Fruit fly (Drosophila melanogaster) whole organism, embryonic: ENCODE measurements around the gene Mgat3.
A peak's percentile ranks its signal among the peaks of the same experiment; 100 is the strongest.

ENCODE experiments used
- ATbp ChIP-seq: fragments of 200-800 bp; sonication (Bioruptor generic); optimal IDR thresholded peaks from 2 replicates; lab custom pipeline; 2017; ENCODE audit warnings: missing biosample characterization, mild to moderate bottlenecking, missing genetic modification characterization, missing genetic modification reagents
- Asciz ChIP-seq: fragments of 200-800 bp; sonication (Bioruptor generic); optimal IDR thresholded peaks from 2 replicates; lab custom pipeline; 2017; ENCODE audit warnings: missing biosample characterization, mild to moderate bottlenecking, missing genetic modification characterization, missing genetic modification reagents
- Atf-2 ChIP-seq: fragments of 200-800 bp; sonication (Bioruptor generic); optimal IDR thresholded peaks from 2 replicates; lab custom pipeline; 2016; ENCODE audit warnings: missing biosample characterization, missing genetic modification characterization
- CG10321 ChIP-seq: fragments of 200-800 bp; sonication (Bioruptor generic); IDR thresholded peaks from 2 replicates; pipeline ENCODE4 v1.3.6; 2022; ENCODE audit warnings: missing biosample characterization, missing genetic modification characterization
- CG11085 ChIP-seq: fragments of 200-800 bp; sonication (Bioruptor generic); IDR thresholded peaks from 2 replicates; pipeline ENCODE4 v1.3.6; 2022; ENCODE audit warnings: missing biosample characterization, missing genetic modification characterization
- CG11560 ChIP-seq: fragments of 200-800 bp; sonication (Bioruptor generic); IDR thresholded peaks from 3 replicates; pipeline ENCODE4 v1.3.6; 2022; ENCODE audit warnings: missing biosample characterization, missing genetic modification characterization
- CG12744 ChIP-seq: fragments of 200-800 bp; sonication (Bioruptor generic); optimal IDR thresholded peaks from 2 replicates; lab custom pipeline; 2016; ENCODE audit warnings: missing biosample characterization, missing genetic modification characterization
- CG14441 ChIP-seq: fragments of 200-800 bp; sonication (Bioruptor generic); IDR thresholded peaks from 2 replicates; pipeline ENCODE4 v1.3.6; 2022; ENCODE audit warnings: missing biosample characterization, missing genetic modification characterization
- CG15514 ChIP-seq: fragments of 200-800 bp; sonication (Bioruptor generic); optimal IDR thresholded peaks from 3 replicates; lab custom pipeline; 2017; ENCODE audit warnings: missing biosample characterization, missing genetic modification characterization, mild to moderate bottlenecking, moderate library complexity, missing genetic modification reagents
- CG17829 ChIP-seq: fragments of 200-800 bp; optimal IDR thresholded peaks from 2 replicates; lab custom pipeline; 2019; ENCODE audit warnings: missing biosample characterization, mild to moderate bottlenecking, missing genetic modification characterization, moderate library complexity
- CG18764 ChIP-seq: fragments of 200-800 bp; sonication (Bioruptor generic); optimal IDR thresholded peaks from 3 replicates; lab custom pipeline; 2016; ENCODE audit warnings: missing biosample characterization, missing genetic modification characterization
- CG2116 ChIP-seq: fragments of 200-800 bp; sonication (Bioruptor generic); optimal IDR thresholded peaks from 3 replicates; lab custom pipeline; 2018; ENCODE audit warnings: missing biosample characterization, mild to moderate bottlenecking, missing genetic modification characterization
- CG30020 ChIP-seq: fragments of 200-800 bp; optimal IDR thresholded peaks from 2 replicates; lab custom pipeline; 2019; ENCODE audit warnings: missing biosample characterization, mild to moderate bottlenecking, missing genetic modification characterization, moderate library complexity
- CG3065 ChIP-seq: fragments of 200-800 bp; sonication (Bioruptor generic); optimal IDR thresholded peaks from 2 replicates; lab custom pipeline; 2016; ENCODE audit warnings: missing biosample characterization, missing genetic modification characterization
- CG3163 ChIP-seq: fragments of 200-800 bp; sonication (Bioruptor generic); optimal IDR thresholded peaks from 3 replicates; lab custom pipeline; 2016; ENCODE audit warnings: missing biosample characterization, missing genetic modification characterization
- CG33213 ChIP-seq: fragments of 200-800 bp; sonication (Bioruptor generic); optimal IDR thresholded peaks from 3 replicates; lab custom pipeline; 2016; ENCODE audit warnings: missing biosample characterization, missing genetic modification characterization
- CG4404 ChIP-seq: fragments of 200-800 bp; sonication (Bioruptor generic); IDR thresholded peaks from 2 replicates; pipeline ENCODE4 v1.3.6; 2022; ENCODE audit warnings: missing biosample characterization, missing genetic modification characterization
- CG4707 ChIP-seq: fragments of 200-800 bp; sonication (Bioruptor generic); optimal IDR thresholded peaks from 2 replicates; lab custom pipeline; 2018; ENCODE audit warnings: missing biosample characterization, mild to moderate bottlenecking, missing genetic modification characterization, moderate library complexity
- CG4820 ChIP-seq: fragments of 200-800 bp; sonication (Bioruptor generic); optimal IDR thresholded peaks from 3 replicates; lab custom pipeline; 2016; ENCODE audit warnings: missing biosample characterization, missing genetic modification characterization
- CG6689 ChIP-seq: fragments of 200-800 bp; sonication (Bioruptor generic); IDR thresholded peaks from 2 replicates; pipeline ENCODE4 v1.3.6; 2022; ENCODE audit warnings: missing biosample characterization, missing genetic modification characterization
- CG9215 ChIP-seq: fragments of 200-800 bp; sonication (Bioruptor generic); IDR thresholded peaks from 2 replicates; pipeline ENCODE4 v1.3.6; 2022; ENCODE audit warnings: missing biosample characterization, missing genetic modification characterization
- CG9727 ChIP-seq: fragments of 200-800 bp; sonication (Bioruptor generic); optimal IDR thresholded peaks from 3 replicates; lab custom pipeline; 2017; ENCODE audit warnings: missing biosample characterization, mild to moderate bottlenecking, missing genetic modification characterization
- Camta ChIP-seq: fragments of 200-800 bp; sonication (Bioruptor generic); optimal IDR thresholded peaks from 2 replicates; lab custom pipeline; 2016; ENCODE audit warnings: missing biosample characterization, missing genetic modification characterization
- Dll ChIP-seq: fragments of 200-800 bp; sonication (Bioruptor generic); IDR thresholded peaks from 4 replicates; pipeline ENCODE4 v1.3.6; 2022; ENCODE audit warnings: missing biosample characterization, missing genetic modification characterization; ENCODE audit not compliant: partially characterized antibody
- Dp ChIP-seq: fragments of 200-800 bp; sonication (Bioruptor generic); optimal IDR thresholded peaks from 2 replicates; lab custom pipeline; 2018; ENCODE audit warnings: missing biosample characterization, mild to moderate bottlenecking, missing genetic modification characterization, moderate library complexity
- E2f1 ChIP-seq: fragments of 200-800 bp; sonication (Bioruptor generic); IDR thresholded peaks from 2 replicates; pipeline ENCODE4 v1.3.6; 2022; ENCODE audit warnings: missing biosample characterization, missing genetic modification characterization
- E2f2 ChIP-seq: fragments of 200-800 bp; sonication (Bioruptor generic); IDR thresholded peaks from 2 replicates; pipeline ENCODE4 v1.3.6; 2022; ENCODE audit warnings: missing biosample characterization, missing genetic modification characterization
- Eip74EF ChIP-seq, 2 experiments: fragments of 200-800 bp in 1 of 2; fragments of >200 bp in 1 of 2; sonication (Bioruptor generic) in 1 of 2; optimal IDR thresholded peaks; 2 replicates each; lab custom pipeline; 2017 to 2019; ENCODE audit warnings: missing biosample characterization in 2 of 2, missing genetic modification characterization in 2 of 2, mild to moderate bottlenecking in 1 of 2, moderate library complexity in 1 of 2
- HHEX ChIP-seq: fragments of 200-800 bp; sonication (Bioruptor generic); optimal IDR thresholded peaks from 3 replicates; lab custom pipeline; 2017; ENCODE audit warnings: missing biosample characterization, mild to moderate bottlenecking, missing genetic modification characterization, missing genetic modification reagents
- Nf-YA ChIP-seq: fragments of 200-800 bp; sonication (Bioruptor generic); IDR thresholded peaks from 2 replicates; pipeline ENCODE4 v1.3.6; 2022; ENCODE audit warnings: missing biosample characterization, missing genetic modification characterization
- Opbp ChIP-seq: fragments of 200-800 bp; sonication (Bioruptor generic); IDR thresholded peaks from 3 replicates; pipeline ENCODE4 v1.3.6; 2022; ENCODE audit warnings: missing biosample characterization, missing genetic modification characterization; ENCODE audit not compliant: partially characterized antibody
- Scr ChIP-seq: fragments of 200-800 bp; sonication (Bioruptor generic); IDR thresholded peaks from 2 replicates; pipeline ENCODE4 v1.3.6; 2022; ENCODE audit warnings: missing biosample characterization, missing genetic modification characterization; ENCODE audit not compliant: partially characterized antibody
- TFAM ChIP-seq: fragments of 200-800 bp; sonication (Bioruptor generic); optimal IDR thresholded peaks from 2 replicates; lab custom pipeline; 2017; ENCODE audit warnings: missing biosample characterization, missing genetic modification characterization, inconsistent platforms
- ac ChIP-seq: fragments of 200-800 bp; sonication (Bioruptor generic); optimal IDR thresholded peaks from 3 replicates; lab custom pipeline; 2017; ENCODE audit warnings: missing biosample characterization, mild to moderate bottlenecking, missing genetic modification characterization
- ase ChIP-seq: fragments of 200-800 bp; sonication (Bioruptor generic); IDR thresholded peaks from 3 replicates; pipeline ENCODE4 v1.3.6; 2022; ENCODE audit warnings: missing biosample characterization, missing genetic modification characterization
- bowl ChIP-seq: fragments of 200-800 bp; sonication (Bioruptor generic); IDR thresholded peaks from 2 replicates; pipeline ENCODE4 v1.3.6; 2022; ENCODE audit warnings: missing biosample characterization, missing genetic modification characterization
- chn ChIP-seq: fragments of 200-800 bp; sonication (Bioruptor generic); optimal IDR thresholded peaks from 2 replicates; lab custom pipeline; 2016; ENCODE audit warnings: missing biosample characterization, missing genetic modification characterization
- crp ChIP-seq, 2 experiments: fragments of 200-800 bp; sonication (Bioruptor generic); optimal IDR thresholded peaks; 2 replicates in 1 of 2; 3 replicates in 1 of 2; lab custom pipeline; 2017; ENCODE audit warnings: missing biosample characterization in 2 of 2, missing genetic modification characterization in 2 of 2, mild to moderate bottlenecking in 1 of 2, moderate library complexity in 1 of 2
- ems ChIP-seq: fragments of 200-800 bp; sonication (Bioruptor generic); optimal IDR thresholded peaks from 3 replicates; lab custom pipeline; 2016; ENCODE audit warnings: missing biosample characterization, missing genetic modification characterization
- gce ChIP-seq: fragments of 200-800 bp; sonication (Bioruptor generic); IDR thresholded peaks from 3 replicates; pipeline ENCODE4 v1.3.6; 2022; ENCODE audit warnings: missing biosample characterization, missing genetic modification characterization
- grau ChIP-seq: fragments of 200-800 bp; optimal IDR thresholded peaks from 3 replicates; lab custom pipeline; 2019; ENCODE audit warnings: missing biosample characterization, mild to moderate bottlenecking, missing genetic modification characterization, moderate library complexity
- h ChIP-seq: fragments of >200 bp; optimal IDR thresholded peaks from 2 replicates; lab custom pipeline; 2017
- lov ChIP-seq, 2 experiments: fragments of 200-800 bp in 1 of 2; fragments of >200 bp in 1 of 2; sonication (Bioruptor generic) in 1 of 2; IDR thresholded peaks in 1 of 2; optimal IDR thresholded peaks in 1 of 2; 2 replicates in 1 of 2; 3 replicates in 1 of 2; pipeline versions ENCODE4 v1.3.6 to Lab custom; 2017 to 2022; ENCODE audit warnings: missing biosample characterization in 1 of 2, missing genetic modification characterization in 1 of 2
- mam ChIP-seq: fragments of 200-800 bp; sonication (Bioruptor generic); optimal IDR thresholded peaks from 3 replicates; lab custom pipeline; 2016; ENCODE audit warnings: missing biosample characterization, missing genetic modification characterization
- peb ChIP-seq: fragments of 200-800 bp; sonication (Bioruptor generic); IDR thresholded peaks from 2 replicates; pipeline ENCODE4 v1.3.6; 2022; ENCODE audit warnings: missing biosample characterization, missing genetic modification characterization
- pzg ChIP-seq: fragments of 200-800 bp; sonication (Bioruptor generic); optimal IDR thresholded peaks from 3 replicates; lab custom pipeline; 2018; ENCODE audit warnings: missing biosample characterization, mild to moderate bottlenecking, missing genetic modification characterization, moderate library complexity
- repo ChIP-seq: fragments of 200-800 bp; sonication (Bioruptor generic); optimal IDR thresholded peaks from 2 replicates; lab custom pipeline; 2016; ENCODE audit warnings: missing biosample characterization, missing genetic modification characterization
- row ChIP-seq: fragments of 200-800 bp; sonication (Bioruptor generic); IDR thresholded peaks from 3 replicates; pipeline ENCODE4 v1.3.6; 2022; ENCODE audit warnings: missing biosample characterization, missing genetic modification characterization
- tgo ChIP-seq: fragments of 200-800 bp; sonication (Bioruptor generic); IDR thresholded peaks from 3 replicates; pipeline ENCODE4 v1.3.6; 2022; ENCODE audit warnings: missing biosample characterization, missing genetic modification characterization
- trh ChIP-seq: fragments of 200-800 bp; sonication (Bioruptor generic); optimal IDR thresholded peaks from 2 replicates; lab custom pipeline; 2016; ENCODE audit warnings: missing biosample characterization, missing genetic modification characterization

Gene Mgat3

dm6 chr2L:13222225-13222648 lies 39.8 kb upstream of the Mgat3 start, which contains the start of the genes Ski6 and CG16812 (continued):
- TF ChIP-seq E2f2 (GFP tag; lab: Robert Waterston, UW): peak; percentile 58; the same call in 1 of the 2 replicates
- 0 out of 2 replicates have a peak, but pooled peaks have one; percentile 4 for TF ChIP-seq Nf-YA (GFP tag; lab: Robert Waterston, UW)
- no peak for TF ChIP-seq lov (optimal IDR thresholded peaks at IDR 0.05; lab: Kevin White, UChicago)
- TF ChIP-seq lov (GFP tag; IDR thresholded peaks at IDR 0.05; lab: Robert Waterston, UW): no peak
- TF ChIP-seq CG17829: peak; percentile 87
- TF ChIP-seq pzg (GFP tag; lab: Kevin White, UChicago): peak; percentile 61
- TF ChIP-seq ems (GFP tag; lab: Kevin White, UChicago): no peak
- peak; percentile 65 for TF ChIP-seq CG2116 (GFP tag; lab: Kevin White, UChicago)
- peak; percentile 28 for TF ChIP-seq HHEX (GFP tag; lab: Kevin White, UChicago)
- peak; percentile 81 for TF ChIP-seq CG30020 (tag; lab: Kevin White, UChicago)
- no peak for TF ChIP-seq mam (GFP tag; lab: Kevin White, UChicago)
- TF ChIP-seq tgo (GFP tag; lab: Robert Waterston, UW): peak; percentile 58; the same call in 2 of the 3 replicates
- peak; percentile 48 for TF ChIP-seq Camta (GFP tag; lab: Kevin White, UChicago)
- TF ChIP-seq CG3163 (GFP tag; lab: Kevin White, UChicago): no peak
- TF ChIP-seq CG4707 (GFP tag; lab: Kevin White, UChicago): no peak
- TF ChIP-seq grau (tag; lab: Kevin White, UChicago): peak; percentile 78
- no peak for TF ChIP-seq ac (GFP tag; lab: Kevin White, UChicago)
- no peak for TF ChIP-seq gce (GFP tag; lab: Robert Waterston, UW)
- peak; percentile 50 for TF ChIP-seq CG9215 (GFP tag; lab: Robert Waterston, UW)
- peak; percentile 57 for TF ChIP-seq Dp (GFP tag; lab: Kevin White, UChicago)
- no peak for TF ChIP-seq repo
- TF ChIP-seq CG11085 (GFP tag; lab: Robert Waterston, UW): 0 out of 2 replicates have a peak, but pooled peaks have one; percentile 26
- no peak for TF ChIP-seq Atf-2 (GFP tag; lab: Kevin White, UChicago)
- peak; percentile 65; the same call in 2 of the 3 replicates for TF ChIP-seq ase (GFP tag; lab: Robert Waterston, UW)
- TF ChIP-seq E2f1 (GFP tag; lab: Robert Waterston, UW): peak; percentile 68
- TF ChIP-seq CG9727: peak; percentile 63
- TF ChIP-seq row: peak; percentile 78
- peak; percentile 51 for TF ChIP-seq CG15514 (GFP tag; lab: Kevin White, UChicago)
- peak in 1 of 2 experiments; percentile 62 for TF ChIP-seq crp (GFP tag; optimal IDR thresholded peaks at IDR 0.05; lab: Kevin White, UChicago)
- peak; percentile 35 for TF ChIP-seq chn (GFP tag; lab: Kevin White, UChicago)
- TF ChIP-seq Eip74EF (GFP tag; optimal IDR thresholded peaks at IDR 0.05; lab: Kevin White, UChicago): no peak
- no peak for TF ChIP-seq CG12744
- TF ChIP-seq Opbp (GFP tag; lab: Robert Waterston, UW): peak; percentile 57; the same call in 2 of the 3 replicates
- TF ChIP-seq Asciz (GFP tag; lab: Kevin White, UChicago): no peak
- TF ChIP-seq h (lab: Kevin White, UChicago): no peak
- TF ChIP-seq CG3065 (GFP tag; lab: Kevin White, UChicago): peak; percentile 10
- TF ChIP-seq CG10321: no peak
- no peak for TF ChIP-seq ATbp (GFP tag; lab: Kevin White, UChicago)
- peak; percentile 40; the same call in 1 of the 2 replicates for TF ChIP-seq CG4404 (GFP tag; lab: Robert Waterston, UW)
- TF ChIP-seq CG4820 (GFP tag; lab: Kevin White, UChicago): peak; percentile 53
- peak; percentile 54 for TF ChIP-seq CG14441 (GFP tag; lab: Robert Waterston, UW)
- TF ChIP-seq peb: 0 out of 2 replicates have a peak, but pooled peaks have one; percentile 12
- TF ChIP-seq bowl: no peak
- peak; percentile 68 for TF ChIP-seq CG6689 (GFP tag; lab: Robert Waterston, UW)
- TF ChIP-seq CG33213 (GFP tag; lab: Kevin White, UChicago): peak; percentile 33
- TF ChIP-seq Dll (GFP tag; lab: Robert Waterston, UW): peak; percentile 51; the same call in 2 of the 4 replicates
- TF ChIP-seq Scr (GFP tag; lab: Robert Waterston, UW): 0 out of 2 replicates have a peak, but pooled peaks have one; percentile 37
- TF ChIP-seq CG18764 (GFP tag; lab: Kevin White, UChicago): peak; percentile 47
- TF ChIP-seq TFAM: no peak
- no peak for TF ChIP-seq CG11560
- peak; percentile 36 for TF ChIP-seq trh (GFP tag; lab: Kevin White, UChicago)
